Fruit fly (Drosophila melanogaster) whole organism, embryonic: ENCODE results near the gene CG3032.

Source experiments
- ATbp ChIP-seq: fragments of 200-800 bp; sonication (Bioruptor generic); optimal IDR thresholded peaks from 2 replicates; lab custom pipeline; 2017; ENCODE audit warnings: missing biosample characterization, mild to moderate bottlenecking, missing genetic modification characterization, missing genetic modification reagents
- Blimp-1 ChIP-seq: fragments of 200-800 bp; sonication (Bioruptor generic); optimal IDR thresholded peaks from 3 replicates; lab custom pipeline; 2018; ENCODE audit warnings: missing biosample characterization, missing genetic modification characterization, mild to moderate bottlenecking, moderate library complexity, missing genetic modification reagents
- Bteb2 ChIP-seq: fragments of 200-800 bp; sonication (Bioruptor generic); optimal IDR thresholded peaks from 2 replicates; lab custom pipeline; 2016; ENCODE audit warnings: missing biosample characterization, missing genetic modification characterization
- CG11093 ChIP-seq: fragments of 200-800 bp; sonication (Bioruptor generic); IDR thresholded peaks from 3 replicates; pipeline ENCODE4 v1.3.6; 2022; ENCODE audit warnings: missing biosample characterization, missing genetic modification characterization
- CG12104 ChIP-seq: fragments of 200-800 bp; sonication (Bioruptor generic); optimal IDR thresholded peaks from 3 replicates; lab custom pipeline; 2016; ENCODE audit warnings: missing biosample characterization, missing genetic modification characterization
- CG12299 ChIP-seq: fragments of 200-800 bp; sonication (Bioruptor generic); optimal IDR thresholded peaks from 2 replicates; lab custom pipeline; 2018; ENCODE audit warnings: missing biosample characterization, mild to moderate bottlenecking, missing genetic modification characterization
- CG12942 ChIP-seq: fragments of 200-800 bp; sonication (Bioruptor generic); optimal IDR thresholded peaks from 3 replicates; lab custom pipeline; 2016; ENCODE audit warnings: missing biosample characterization, missing genetic modification characterization
- CG15269 ChIP-seq: fragments of 200-800 bp; sonication (Bioruptor generic); optimal IDR thresholded peaks from 2 replicates; lab custom pipeline; 2018; ENCODE audit warnings: missing biosample characterization, mild to moderate bottlenecking, missing genetic modification characterization, moderate library complexity
- CG15479 ChIP-seq: fragments of 200-800 bp; sonication (Bioruptor generic); optimal IDR thresholded peaks from 3 replicates; lab custom pipeline; 2019; ENCODE audit warnings: missing biosample characterization, mild to moderate bottlenecking, missing genetic modification characterization, moderate library complexity
- CG15696 ChIP-seq: fragments of 200-800 bp; sonication (Bioruptor generic); optimal IDR thresholded peaks from 2 replicates; lab custom pipeline; 2019; ENCODE audit warnings: missing biosample characterization, mild to moderate bottlenecking, missing genetic modification characterization, moderate library complexity
- CG17361 ChIP-seq: fragments of 200-800 bp; sonication (Bioruptor generic); IDR thresholded peaks from 3 replicates; pipeline ENCODE4 v1.3.6; 2022; ENCODE audit warnings: missing biosample characterization, missing genetic modification characterization
- CG17385 ChIP-seq: fragments of 200-800 bp; sonication (Bioruptor generic); optimal IDR thresholded peaks from 3 replicates; lab custom pipeline; 2018; ENCODE audit warnings: missing biosample characterization, mild to moderate bottlenecking, missing genetic modification characterization
- CG30403 ChIP-seq: fragments of 200-800 bp; sonication (Bioruptor generic); optimal IDR thresholded peaks from 3 replicates; lab custom pipeline; 2016; ENCODE audit warnings: missing biosample characterization, missing genetic modification characterization
- CG3995 ChIP-seq: fragments of 200-800 bp; sonication (Bioruptor generic); optimal IDR thresholded peaks from 3 replicates; lab custom pipeline; 2016; ENCODE audit warnings: missing biosample characterization, missing genetic modification characterization
- CG4730 ChIP-seq: fragments of 200-800 bp; sonication (Bioruptor generic); IDR thresholded peaks from 2 replicates; pipeline ENCODE4 v1.3.6; 2022; ENCODE audit warnings: missing biosample characterization, missing genetic modification characterization
- CG7271 ChIP-seq: fragments of 200-800 bp; sonication (Bioruptor generic); optimal IDR thresholded peaks from 2 replicates; lab custom pipeline; 2018; ENCODE audit warnings: missing biosample characterization, mild to moderate bottlenecking, missing genetic modification characterization, moderate library complexity
- CG7928 ChIP-seq: fragments of 200-800 bp; sonication (Bioruptor generic); optimal IDR thresholded peaks from 2 replicates; lab custom pipeline; 2017; ENCODE audit warnings: missing biosample characterization, mild to moderate bottlenecking, missing genetic modification characterization
- CG8359 ChIP-seq: fragments of 200-800 bp; sonication (Bioruptor generic); optimal IDR thresholded peaks from 2 replicates; lab custom pipeline; 2017; ENCODE audit warnings: missing biosample characterization, mild to moderate bottlenecking, missing genetic modification characterization, borderline replicate concordance
- CHES-1-like ChIP-seq: fragments of 200-800 bp; sonication (Bioruptor generic); optimal IDR thresholded peaks from 2 replicates; lab custom pipeline; 2016; ENCODE audit warnings: missing biosample characterization, missing genetic modification characterization
- Dfd ChIP-seq, 2 experiments: fragments of >200 bp; optimal IDR thresholded peaks; 2 replicates each; lab custom pipeline; 2017; ENCODE audit warnings: missing biosample characterization in 2 of 2, missing genetic modification characterization in 2 of 2
- Eip74EF ChIP-seq, 2 experiments: fragments of 200-800 bp in 1 of 2; fragments of >200 bp in 1 of 2; sonication (Bioruptor generic) in 1 of 2; optimal IDR thresholded peaks; 2 replicates each; lab custom pipeline; 2017 to 2019; ENCODE audit warnings: missing biosample characterization in 2 of 2, missing genetic modification characterization in 2 of 2, mild to moderate bottlenecking in 1 of 2, moderate library complexity in 1 of 2
- Ets65A ChIP-seq: fragments of 200-800 bp; sonication (Bioruptor generic); peaks from one replicate; lab custom pipeline; 2016; ENCODE audit warnings: missing biosample characterization, missing genetic modification characterization
- Fer3 ChIP-seq: fragments of 200-800 bp; sonication (Bioruptor generic); optimal IDR thresholded peaks from 2 replicates; lab custom pipeline; 2018; ENCODE audit warnings: missing biosample characterization, mild to moderate bottlenecking, missing genetic modification characterization, moderate library complexity
- Gug ChIP-seq: fragments of 200-800 bp; sonication (Bioruptor generic); IDR thresholded peaks from 4 replicates; pipeline ENCODE4 v1.3.6; 2022; ENCODE audit warnings: missing biosample characterization, missing genetic modification characterization
- Hand ChIP-seq: fragments of 200-800 bp; sonication (Bioruptor generic); optimal IDR thresholded peaks from 2 replicates; lab custom pipeline; 2017; ENCODE audit warnings: mild to moderate bottlenecking, missing biosample characterization, missing genetic modification reagents, missing genetic modification characterization
- Jarid2 ChIP-seq: fragments of 200-800 bp; sonication (Bioruptor generic); optimal IDR thresholded peaks from 3 replicates; lab custom pipeline; 2017; ENCODE audit warnings: mild to moderate bottlenecking, missing biosample characterization, missing genetic modification reagents, missing genetic modification characterization
- MESR4 ChIP-seq: fragments of 200-800 bp; sonication (Bioruptor generic); optimal IDR thresholded peaks from 2 replicates; lab custom pipeline; 2018; ENCODE audit warnings: missing biosample characterization, mild to moderate bottlenecking, missing genetic modification characterization, moderate library complexity
- Mes4 ChIP-seq: fragments of 200-800 bp; sonication (Bioruptor generic); optimal IDR thresholded peaks from 2 replicates; lab custom pipeline; 2016; ENCODE audit warnings: missing biosample characterization, missing genetic modification characterization
- Six4 ChIP-seq: fragments of 200-800 bp; sonication (Bioruptor generic); optimal IDR thresholded peaks from 2 replicates; lab custom pipeline; 2016; ENCODE audit warnings: missing biosample characterization, missing genetic modification characterization
- ab ChIP-seq: fragments of 200-800 bp; sonication (Bioruptor generic); optimal IDR thresholded peaks from 2 replicates; lab custom pipeline; 2016; ENCODE audit warnings: missing biosample characterization, missing genetic modification characterization
- bigmax ChIP-seq: fragments of 200-800 bp; sonication (Bioruptor generic); optimal IDR thresholded peaks from 2 replicates; lab custom pipeline; 2018; ENCODE audit warnings: missing biosample characterization, mild to moderate bottlenecking, missing genetic modification characterization
- caup ChIP-seq: fragments of 200-800 bp; sonication (Bioruptor generic); optimal IDR thresholded peaks from 3 replicates; lab custom pipeline; 2017; ENCODE audit warnings: missing biosample characterization, mild to moderate bottlenecking, missing genetic modification characterization, moderate library complexity; ENCODE audit not compliant: severe bottlenecking
- cg ChIP-seq: fragments of 200-800 bp; sonication (Bioruptor generic); optimal IDR thresholded peaks from 3 replicates; lab custom pipeline; 2019; ENCODE audit warnings: missing biosample characterization, mild to moderate bottlenecking, missing genetic modification characterization, moderate library complexity
- da ChIP-seq: fragments of 200-800 bp; sonication (Bioruptor generic); optimal IDR thresholded peaks from 2 replicates; lab custom pipeline; 2016; ENCODE audit warnings: missing biosample characterization, missing genetic modification characterization
- dimm ChIP-seq: fragments of 200-800 bp; sonication (Bioruptor generic); IDR thresholded peaks from 2 replicates; pipeline ENCODE4 v1.3.6; 2022; ENCODE audit warnings: missing biosample characterization, missing genetic modification characterization
- emc ChIP-seq: fragments of 200-800 bp; sonication (Bioruptor generic); optimal IDR thresholded peaks from 2 replicates; lab custom pipeline; 2016; ENCODE audit warnings: missing biosample characterization, missing genetic modification characterization
- eve ChIP-seq, 2 experiments: fragments of >200 bp; optimal IDR thresholded peaks; 2 replicates each; lab custom pipeline; 2017; ENCODE audit warnings: missing biosample characterization in 2 of 2, missing genetic modification characterization in 2 of 2
- fd96Cb ChIP-seq: fragments of 200-800 bp; sonication (Bioruptor generic); optimal IDR thresholded peaks from 2 replicates; lab custom pipeline; 2018; ENCODE audit warnings: missing biosample characterization, mild to moderate bottlenecking, missing genetic modification characterization, moderate library complexity
- gcm ChIP-seq: fragments of 200-800 bp; sonication (Bioruptor generic); optimal IDR thresholded peaks from 2 replicates; lab custom pipeline; 2019; ENCODE audit warnings: missing biosample characterization, mild to moderate bottlenecking, missing genetic modification characterization, moderate library complexity
- gcm2 ChIP-seq: fragments of 200-800 bp; sonication (Bioruptor generic); optimal IDR thresholded peaks from 2 replicates; lab custom pipeline; 2016; ENCODE audit warnings: missing biosample characterization, missing genetic modification characterization
- hbn ChIP-seq: fragments of 200-800 bp; sonication (Bioruptor generic); IDR thresholded peaks from 2 replicates; pipeline ENCODE4 v1.3.6; 2022; ENCODE audit warnings: missing biosample characterization, missing genetic modification characterization; ENCODE audit not compliant: partially characterized antibody
- pnt ChIP-seq: fragments of 200-800 bp; sonication (Bioruptor generic); optimal IDR thresholded peaks from 3 replicates; lab custom pipeline; 2016; ENCODE audit warnings: missing biosample characterization, missing genetic modification characterization
- pros ChIP-seq: fragments of 200-800 bp; sonication (Bioruptor generic); optimal IDR thresholded peaks from 3 replicates; lab custom pipeline; 2019; ENCODE audit warnings: missing biosample characterization, mild to moderate bottlenecking, missing genetic modification characterization, moderate library complexity
- sd ChIP-seq: fragments of 200-800 bp; sonication (Bioruptor generic); optimal IDR thresholded peaks from 3 replicates; lab custom pipeline; 2018; ENCODE audit warnings: missing biosample characterization, mild to moderate bottlenecking, missing genetic modification characterization, moderate library complexity
- slou ChIP-seq: fragments of 200-800 bp; sonication (Bioruptor generic); optimal IDR thresholded peaks from 3 replicates; lab custom pipeline; 2016; ENCODE audit warnings: missing biosample characterization, missing genetic modification characterization
- slp2 ChIP-seq: fragments of 200-800 bp; sonication (Bioruptor generic); optimal IDR thresholded peaks from 2 replicates; lab custom pipeline; 2016; ENCODE audit warnings: missing biosample characterization, missing genetic modification characterization
- ssp ChIP-seq: fragments of 200-800 bp; sonication (Bioruptor generic); IDR thresholded peaks from 2 replicates; pipeline ENCODE4 v1.3.6; 2022; ENCODE audit warnings: missing biosample characterization, missing genetic modification characterization
- vfl ChIP-seq: fragments of 200-800 bp; sonication (Bioruptor generic); optimal IDR thresholded peaks from 2 replicates; lab custom pipeline; 2016; ENCODE audit warnings: missing biosample characterization, missing genetic modification characterization
- yki ChIP-seq: fragments of >200 bp; optimal IDR thresholded peaks from 3 replicates; lab custom pipeline; 2018
- z ChIP-seq: fragments of 200-800 bp; sonication (Bioruptor generic); IDR thresholded peaks from 3 replicates; pipeline ENCODE4 v1.3.6; 2022; ENCODE audit warnings: missing biosample characterization, missing genetic modification characterization
- zf30C ChIP-seq: fragments of 200-800 bp; sonication (Bioruptor generic); optimal IDR thresholded peaks from 3 replicates; lab custom pipeline; 2018; ENCODE audit warnings: missing biosample characterization, mild to moderate bottlenecking, missing genetic modification characterization

Gene CG3032

DNA sequence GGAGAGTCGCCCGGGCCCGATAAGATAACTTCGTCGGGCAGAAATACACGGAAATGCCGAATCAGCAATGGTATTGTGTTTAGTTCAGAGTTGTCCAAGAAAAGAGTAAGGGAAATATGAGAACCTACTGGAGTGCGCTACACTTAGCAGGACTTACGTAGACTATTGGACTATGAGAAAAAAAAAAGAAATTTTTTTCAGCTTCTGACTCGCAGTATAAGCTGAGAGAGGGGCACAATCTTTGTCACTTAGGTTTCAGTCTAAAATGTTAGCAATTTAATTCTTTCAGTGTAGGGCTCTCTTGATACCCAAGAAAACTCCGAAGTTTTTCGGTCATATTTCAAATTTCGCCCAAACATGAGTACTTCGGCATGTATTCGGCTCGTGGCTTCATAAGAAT is 19.9 kb downstream of the CG3032 start (continued):
- TF ChIP-seq CG12299 (tag; lab: Kevin White, UChicago) (peak; percentile 45), z (GFP tag; lab: Robert Waterston, UW) (peak; percentile 58; the same call in 1 of the 3 replicates), slp2 (GFP tag; lab: Kevin White, UChicago) (peak; percentile 53), hbn (GFP tag; lab: Robert Waterston, UW) (no peak), ssp (peak; percentile 53), Ets65A (GFP tag; lab: Kevin White, UChicago) (peak; percentile 96), Jarid2 (GFP tag; lab: Kevin White, UChicago) (no peak), eve (GFP tag; optimal IDR thresholded peaks at IDR 0.05; lab: Kevin White, UChicago) (peak in 1 of 2 experiments; percentile 64), Six4 (peak; percentile 49), Mes4 (GFP tag; lab: Kevin White, UChicago) (peak; percentile 51), MESR4 (no peak), CG4730 (GFP tag; lab: Robert Waterston, UW) (peak; percentile 73), pnt (GFP tag; lab: Kevin White, UChicago) (peak; percentile 45), CG7928 (GFP tag; lab: Kevin White, UChicago) (no peak), fd96Cb (tag; lab: Kevin White, UChicago) (peak; percentile 65), CG11093 (peak; percentile 64; the same call in 2 of the 3 replicates), cg (GFP tag; lab: Kevin White, UChicago) (no peak), yki (lab: Kevin White, UChicago) (no peak), emc (peak; percentile 1), CG17385 (GFP tag; lab: Kevin White, UChicago) (peak; percentile 70), gcm2 (GFP tag; lab: Kevin White, UChicago) (peak; percentile 30), CG3995 (GFP tag; lab: Kevin White, UChicago) (peak; percentile 34), dimm (GFP tag; lab: Robert Waterston, UW) (no peak), caup (peak; percentile 73), CG8359 (GFP tag; lab: Kevin White, UChicago) (no peak), CHES-1-like (GFP tag; lab: Kevin White, UChicago) (peak; percentile 70), Gug (GFP tag; lab: Robert Waterston, UW) (peak; percentile 71; the same call in 3 of the 4 replicates), Eip74EF (GFP tag; optimal IDR thresholded peaks at IDR 0.05; lab: Kevin White, UChicago) (peak in 1 of 2 experiments; percentile 24), CG12104 (GFP tag; lab: Kevin White, UChicago) (peak; percentile 35), CG15479 (GFP tag; lab: Kevin White, UChicago) (no peak), zf30C (GFP tag; lab: Kevin White, UChicago) (peak; percentile 76), Hand (peak; percentile 23), sd (peak; percentile 39), CG30403 (GFP tag; lab: Kevin White, UChicago) (peak; percentile 80), pros (no peak), Fer3 (tag; lab: Kevin White, UChicago) (peak; percentile 67), ATbp (peak; percentile 66), CG12942 (GFP tag; lab: Kevin White, UChicago) (peak; percentile 33), ab (peak; percentile 26), slou (no peak), Blimp-1 (GFP tag; lab: Kevin White, UChicago) (peak; percentile 63), da (GFP tag; lab: Kevin White, UChicago) (no peak), bigmax (GFP tag; lab: Kevin White, UChicago) (no peak), CG15269 (tag; lab: Kevin White, UChicago) (peak; percentile 73), CG15696 (tag; lab: Kevin White, UChicago) (peak; percentile 20), CG7271 (tag; lab: Kevin White, UChicago) (no peak), CG17361 (GFP tag; lab: Robert Waterston, UW) (peak; percentile 75), gcm (GFP tag; lab: Kevin White, UChicago) (peak; percentile 23), vfl (peak; percentile 16), Dfd (GFP tag; optimal IDR thresholded peaks at IDR 0.05; lab: Kevin White, UChicago) (no peak), Bteb2 (peak; percentile 42)
